Fruit fly (Drosophila melanogaster): Measurements from ENCODE around the gene CG8774.

- TF ChIP-seq CG15336 (GFP tag; IDR thresholded peaks at IDR 0.05), result no peak
- no peak for TF ChIP-seq Gug (GFP tag; IDR thresholded peaks at IDR 0.05)
- no peak for TF ChIP-seq net (GFP tag; optimal IDR thresholded peaks at IDR 0.05)
- TF ChIP-seq Eip75B (GFP tag; optimal IDR thresholded peaks at IDR 0.05), result no peak
- TF ChIP-seq vri (GFP tag; optimal IDR thresholded peaks at IDR 0.05), result no peak
- no peak for TF ChIP-seq CG34406 (GFP tag; optimal IDR thresholded peaks at IDR 0.05)
- no peak for TF ChIP-seq salr (GFP tag; optimal IDR thresholded peaks at IDR 0.05)
- TF ChIP-seq CG31627 (GFP tag; optimal IDR thresholded peaks at IDR 0.05), result no peak
- no peak for TF ChIP-seq Hr39 (GFP tag; optimal IDR thresholded peaks at IDR 0.05)
- no peak for TF ChIP-seq CG32006 (GFP tag; optimal IDR thresholded peaks at IDR 0.05)
These were observed 19.1 kb upstream of the CG8774 start, which contains the start of gene CG8630 for dm6 chr3R:13279419-13279818.
